Fruit fly (Drosophila melanogaster): ENCODE results near the gene Galphaf.

dm6 chr3L:16708738-16709350, 41.1 kb upstream of the Galphaf start:
- TF ChIP-seq corto (GFP tag; optimal IDR thresholded peaks at IDR 0.05) (no peak), knrl (GFP tag; IDR thresholded peaks at IDR 0.05; ENCODE audit: partially characterized antibody) (no peak), CG6683 (GFP tag; optimal IDR thresholded peaks at IDR 0.05) (no peak), CG17186 (GFP tag; optimal IDR thresholded peaks at IDR 0.05) (no peak), CG14050 (GFP tag; IDR thresholded peaks at IDR 0.05) (no peak), zen (tag; optimal IDR thresholded peaks at IDR 0.05) (no peak), pan (optimal IDR thresholded peaks at IDR 0.05) (no peak), pan (GFP tag; optimal IDR thresholded peaks at IDR 0.05 in 1 of 2, IDR thresholded peaks at IDR 0.05 in 1 of 2) (peak in 1 of 2 experiments; percentile 24), CG9876 (GFP tag; optimal IDR thresholded peaks at IDR 0.05) (no peak), Hr78 (GFP tag; optimal IDR thresholded peaks at IDR 0.05) (no peak)

Measured in whole organism, embryonic.